Worm (Caenorhabditis elegans): ENCODE data around the gene M176.11.

M176.11 gene

ce11 chrII:9403087-9403486, 19.0 kb upstream of the M176.11 start, which contains the start of gene Y51B9A.6:
TSS of gene Y51B9A.6 (minus strand) at chrII:9403187.
- TF ChIP-seq mep-1 (tag; optimal IDR thresholded peaks at IDR 0.05) = no peak

DNA sequence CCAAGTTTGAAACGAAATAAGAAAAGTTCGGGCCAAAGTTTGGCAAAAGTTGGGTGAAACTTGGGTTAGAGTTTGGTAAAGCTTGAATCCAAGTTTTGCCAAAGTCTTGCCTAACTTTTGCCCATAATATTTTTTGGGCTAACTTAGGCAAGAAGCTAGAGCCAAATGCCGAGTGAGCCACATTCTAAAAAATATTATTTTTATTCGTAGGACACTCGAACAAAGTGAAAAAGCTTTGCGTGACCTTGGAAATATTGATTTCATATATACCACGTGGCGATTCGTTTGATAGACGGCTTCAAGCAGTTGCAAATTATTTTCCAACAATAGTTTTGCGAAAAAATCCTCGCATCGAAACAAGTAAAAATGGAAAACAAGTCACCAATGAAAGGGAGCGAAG, 18.2 kb upstream of the M176.11 start, which contains the start of gene Y51B9A.5:
Gene Y51B9A.5 (plus strand): TSS at position 301 of the 400 bp plus-strand sequence.
- TF ChIP-seq elt-3 (tag; optimal IDR thresholded peaks at IDR 0.05) (no peak), flh-1 (GFP tag; optimal IDR thresholded peaks at IDR 0.05) (no peak), sptf-1 (tag; optimal IDR thresholded peaks at IDR 0.05) (no peak), snpc-4 (tag; optimal IDR thresholded peaks at IDR 0.05) (no peak)

ce11 chrII:9407020-9407419, 15.0 kb upstream of the M176.11 start, which contains the start of gene mpz-6:
TSS of gene mpz-6 (minus strand) at chrII:9407120.
- TF ChIP-seq mep-1 (tag; optimal IDR thresholded peaks at IDR 0.05) (no peak), ceh-43 (GFP tag; optimal IDR thresholded peaks at IDR 0.05) (no peak), lin-32 (GFP tag; optimal IDR thresholded peaks at IDR 0.05) (no peak), unc-39 (tag; optimal IDR thresholded peaks at IDR 0.05) (no peak), drap-1 (GFP tag; optimal IDR thresholded peaks at IDR 0.05) (no peak), unc-62 (GFP tag; optimal IDR thresholded peaks at IDR 0.05) (no peak), ceh-83 (GFP tag; optimal IDR thresholded peaks at IDR 0.05) (no peak), nhr-76 (tag; optimal IDR thresholded peaks at IDR 0.05) (no peak), elt-3 (tag; optimal IDR thresholded peaks at IDR 0.05) (no peak), nhr-2 (tag; optimal IDR thresholded peaks at IDR 0.05) (no peak), bed-3 (GFP tag; optimal IDR thresholded peaks at IDR 0.05) (no peak), pha-4 (tag; optimal IDR thresholded peaks at IDR 0.05) (no peak), ham-2 (GFP tag; optimal IDR thresholded peaks at IDR 0.05) (no peak), blmp-1 (tag; optimal IDR thresholded peaks at IDR 0.05) (no peak), tbx-8 (GFP tag; optimal IDR thresholded peaks at IDR 0.05) (no peak), nhr-237 (tag; optimal IDR thresholded peaks at IDR 0.05) (no peak), cnd-1 (tag; optimal IDR thresholded peaks at IDR 0.05) (no peak), sptf-1 (tag; optimal IDR thresholded peaks at IDR 0.05) (no peak), M03D4.4 (tag; optimal IDR thresholded peaks at IDR 0.05) (no peak)

- TF ChIP-seq lin-13 (tag; optimal IDR thresholded peaks at IDR 0.05) = no peak
Observed at ce11 chrII:9407469-9407868, 14.6 kb upstream of the M176.11 start, which contains the start of gene arrd-2. TSS of gene arrd-2 (plus strand) at chrII:9407769.

DNA sequence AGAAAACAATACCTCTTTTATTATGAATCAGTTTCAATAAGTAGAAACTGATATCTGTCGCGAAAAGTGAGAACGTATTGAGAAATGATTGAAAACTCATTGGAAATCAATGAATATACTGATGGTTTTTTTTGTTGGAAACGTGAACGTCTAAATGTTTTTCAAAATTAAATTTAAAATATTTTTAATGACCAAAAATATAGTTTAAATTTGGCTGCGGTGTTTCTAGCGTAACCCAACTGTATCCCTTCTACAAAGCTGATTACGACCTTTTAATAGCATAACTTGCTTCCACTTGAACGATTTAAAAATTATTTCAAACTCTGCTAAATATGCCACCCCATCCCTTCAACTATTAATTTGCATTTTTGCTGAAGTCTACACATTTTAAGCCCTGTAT, 10.6 kb upstream of the M176.11 start, which contains the start of gene M176.9:
Gene M176.9 (minus strand): TSS at position 101 of the 400 bp plus-strand sequence.
- TF ChIP-seq ztf-11 (tag; optimal IDR thresholded peaks at IDR 0.05) (no peak), lin-13 (tag; optimal IDR thresholded peaks at IDR 0.05) (no peak), sptf-1 (tag; optimal IDR thresholded peaks at IDR 0.05) (no peak), unc-120 (tag; optimal IDR thresholded peaks at IDR 0.05; ENCODE audit: poor library complexity, severe bottlenecking) (no peak), mls-2 (tag; optimal IDR thresholded peaks at IDR 0.05) (no peak), ham-2 (GFP tag; optimal IDR thresholded peaks at IDR 0.05) (no peak), sem-2 (GFP tag; optimal IDR thresholded peaks at IDR 0.05) (no peak), unc-62 (GFP tag; optimal IDR thresholded peaks at IDR 0.05) (no peak), zip-8 (tag; optimal IDR thresholded peaks at IDR 0.05) (no peak), unc-39 (tag; optimal IDR thresholded peaks at IDR 0.05) (no peak), bed-3 (GFP tag; optimal IDR thresholded peaks at IDR 0.05) (no peak), nhr-28 (tag; optimal IDR thresholded peaks at IDR 0.05) (no peak), mab-5 (tag; optimal IDR thresholded peaks at IDR 0.05) (no peak), M03D4.4 (tag; optimal IDR thresholded peaks at IDR 0.05) (no peak), flh-1 (GFP tag; optimal IDR thresholded peaks at IDR 0.05) (no peak), tbx-8 (GFP tag; optimal IDR thresholded peaks at IDR 0.05) (no peak), mep-1 (tag; optimal IDR thresholded peaks at IDR 0.05) (no peak), hlh-1 (tag; optimal IDR thresholded peaks at IDR 0.05) (no peak)

DNA sequence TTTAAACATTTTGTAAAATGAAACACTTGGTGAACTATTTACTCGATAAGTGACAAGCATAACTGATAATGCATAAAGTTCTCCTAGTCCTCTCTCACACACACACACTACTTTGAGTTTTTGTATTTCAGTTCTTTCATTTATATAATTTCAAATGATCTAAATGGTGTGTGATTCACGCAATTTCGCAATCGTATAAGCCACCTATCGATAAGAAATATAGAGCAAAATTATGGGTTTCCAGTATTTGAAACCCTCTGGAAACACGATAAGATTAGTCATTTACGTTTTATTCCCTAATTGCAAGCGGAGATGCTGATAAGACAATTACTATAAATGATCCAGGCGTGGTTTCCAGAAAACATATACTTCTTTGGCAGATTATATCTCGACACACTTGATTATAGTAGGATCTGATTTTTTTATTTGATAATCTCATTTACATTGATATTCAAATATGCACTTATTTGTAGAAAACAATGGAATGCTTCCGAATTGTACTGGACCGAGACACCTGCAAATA, 9.9 kb upstream of the M176.11 start, which contains the start of gene arrd-3:
Gene arrd-3 (plus strand): TSS at position 473 of the 523 bp plus-strand sequence.
- no peak for TF ChIP-seq unc-62 (GFP tag; optimal IDR thresholded peaks at IDR 0.05)
- TF ChIP-seq mab-5 (tag; optimal IDR thresholded peaks at IDR 0.05) = no peak
- no peak for TF ChIP-seq unc-120 (tag; optimal IDR thresholded peaks at IDR 0.05; ENCODE audit: poor library complexity, severe bottlenecking)
- TF ChIP-seq nhr-76 (tag; optimal IDR thresholded peaks at IDR 0.05) = no peak

Data from whole organism, mixed stage, embryonic.